Worm (Caenorhabditis elegans) whole organism, midembryonic: ENCODE measurements around the gene AH9.6.

Experiments used
- T22C8.4 ChIP-seq: fragments of 200-800 bp; sonication (Bioruptor generic); IDR thresholded peaks from 2 replicates; pipeline ENCODE4 v1.3.6; 2022; ENCODE audit warnings: missing genetic modification characterization, missing compliant biosample characterization
- cog-1 ChIP-seq: sonication (generic microtip); optimal IDR thresholded peaks from 2 replicates; lab custom pipeline; 2016; ENCODE audit warnings: missing genetic modification characterization, missing compliant biosample characterization
- flt-1 ChIP-seq: fragments of 200-800 bp; sonication (Bioruptor generic); IDR thresholded peaks from 2 replicates; pipeline ENCODE4 v1.3.6; 2022; ENCODE audit warnings: missing genetic modification characterization, missing compliant biosample characterization
- klf-2 ChIP-seq: fragments of 200-800 bp; sonication (Bioruptor generic); conservative IDR thresholded peaks from 2 replicates; pipeline ENCODE4 v1.3.6; 2022; ENCODE audit warnings: missing genetic modification reagents, missing genetic modification characterization, missing compliant biosample characterization
- med-1 ChIP-seq: sonication (generic microtip); optimal IDR thresholded peaks from 2 replicates; lab custom pipeline; 2017; ENCODE audit warnings: missing genetic modification characterization, mild to moderate bottlenecking, missing compliant biosample characterization, antibody characterized with exemption, missing genetic modification reagents; ENCODE audit not compliant: insufficient read depth
- ref-1 ChIP-seq: fragments of 200-800 bp; sonication (Bioruptor generic); conservative IDR thresholded peaks from 2 replicates; pipeline ENCODE4 v1.3.6; 2022; ENCODE audit warnings: missing genetic modification reagents, missing genetic modification characterization, missing compliant biosample characterization
- tab-1 ChIP-seq: fragments of 200-800 bp; sonication (Bioruptor generic); IDR thresholded peaks from 2 replicates; pipeline ENCODE4 v1.3.6; 2022; ENCODE audit warnings: missing genetic modification characterization, missing compliant biosample characterization
- ztf-23 ChIP-seq: fragments of 200-800 bp; sonication (Bioruptor generic); IDR thresholded peaks from 2 replicates; pipeline ENCODE4 v1.3.6; 2022; ENCODE audit warnings: missing genetic modification reagents, missing genetic modification characterization, missing compliant biosample characterization
- ztf-29 ChIP-seq: fragments of 200-800 bp; sonication (Bioruptor generic); IDR thresholded peaks from 2 replicates; pipeline ENCODE4 v1.3.6; 2022; ENCODE audit warnings: missing genetic modification reagents, missing genetic modification characterization, missing compliant biosample characterization

AH9.6 gene

DNA sequence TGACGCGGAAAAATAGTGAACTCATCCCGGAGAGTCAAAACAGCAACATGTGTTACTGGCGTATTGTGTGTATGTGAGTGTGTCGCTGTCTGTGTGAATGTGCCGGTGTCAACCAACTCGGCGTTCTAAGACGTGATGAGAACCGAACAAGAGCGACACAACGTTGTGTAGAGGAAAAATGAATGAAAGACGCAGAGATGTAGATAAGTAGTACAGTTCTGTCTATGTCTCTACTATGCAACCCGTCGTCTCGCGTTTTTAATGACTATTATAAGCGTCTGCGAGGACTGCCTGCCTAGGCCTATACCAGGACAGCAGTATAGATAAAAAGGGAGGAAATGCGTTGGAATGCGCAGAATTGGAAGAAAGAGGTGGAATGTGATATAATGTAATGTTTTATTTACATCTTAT lies 20.0 kb upstream of the AH9.6 start:
- TF ChIP-seq cog-1 (tag; lab: Kevin White, UChicago) (peak; percentile 64), tab-1 (GFP tag; lab: Robert Waterston, UW) (no peak)

DNA sequence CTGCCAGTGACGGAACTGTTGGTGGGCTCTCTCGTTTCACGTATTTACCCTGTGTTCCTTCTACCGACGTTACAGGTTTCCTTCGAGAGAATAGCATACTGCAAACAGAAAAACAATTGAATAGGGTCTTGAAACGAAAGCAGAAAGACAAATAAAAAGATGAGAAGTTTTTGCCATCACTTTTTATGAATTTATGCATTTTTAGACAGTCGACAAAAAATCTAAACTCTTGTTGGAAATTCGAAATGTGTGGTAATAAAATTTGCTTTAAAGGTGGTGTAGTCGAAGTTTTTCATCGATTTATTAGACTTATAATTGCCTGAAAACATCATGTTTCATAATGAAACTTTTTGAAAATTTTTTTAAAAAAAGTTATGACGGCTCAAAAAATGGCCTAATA lies 19.2 kb upstream of the AH9.6 start, which contains the start of gene sav-1:
Gene sav-1 (minus strand): TSS at position 101 of the 400 bp plus-strand sequence.
- TF ChIP-seq med-1 (GFP tag; lab: Kevin White, UChicago) (no peak), cog-1 (tag; lab: Kevin White, UChicago) (no peak), tab-1 (GFP tag; lab: Robert Waterston, UW) (no peak), klf-2 (GFP tag; lab: Robert Waterston, UW) (no peak), ref-1 (GFP tag; lab: Robert Waterston, UW) (no peak), ztf-23 (GFP tag; lab: Robert Waterston, UW) (no peak), T22C8.4 (GFP tag; lab: Robert Waterston, UW) (no peak), ztf-29 (GFP tag; lab: Robert Waterston, UW) (no peak), flt-1 (GFP tag; lab: Robert Waterston, UW) (no peak)

ce11 chrX:2276000-2276399 lies 8.1 kb upstream of the AH9.6 start:
- TF ChIP-seq ztf-29 (GFP tag; lab: Robert Waterston, UW) (no peak), ztf-23 (GFP tag; lab: Robert Waterston, UW) (no peak), klf-2 (GFP tag; lab: Robert Waterston, UW) (no peak), tab-1 (GFP tag; lab: Robert Waterston, UW) (no peak), cog-1 (tag; lab: Kevin White, UChicago) (no peak), flt-1 (GFP tag; lab: Robert Waterston, UW) (no peak), med-1 (GFP tag; lab: Kevin White, UChicago) (no peak), T22C8.4 (GFP tag; lab: Robert Waterston, UW) (no peak), ref-1 (GFP tag; lab: Robert Waterston, UW) (no peak)

DNA sequence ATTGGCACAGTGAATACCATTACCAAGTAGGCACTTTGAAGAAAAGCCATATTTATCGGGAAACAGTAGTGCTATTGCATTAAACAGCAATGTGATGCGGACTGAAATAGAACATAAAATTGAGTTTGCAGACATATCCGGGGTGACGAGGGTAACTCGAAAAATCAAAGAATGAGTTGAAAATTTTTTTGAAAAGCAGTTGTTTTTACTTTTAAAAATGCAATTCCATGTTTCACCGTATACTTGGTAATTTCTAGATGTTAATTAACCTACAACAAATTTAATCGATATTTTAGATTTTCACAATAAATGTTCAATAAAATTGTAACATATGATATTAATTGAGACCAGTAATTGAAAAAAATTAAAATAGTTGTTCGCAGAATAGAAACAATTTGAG lies 6.3 kb upstream of the AH9.6 start, which contains the start of gene AH9.4:
Gene AH9.4 (minus strand): TSS at position 101 of the 400 bp plus-strand sequence.
- TF ChIP-seq ztf-29 (GFP tag; lab: Robert Waterston, UW) (no peak), med-1 (GFP tag; lab: Kevin White, UChicago) (no peak), T22C8.4 (GFP tag; lab: Robert Waterston, UW) (no peak), tab-1 (GFP tag; lab: Robert Waterston, UW) (no peak), cog-1 (tag; lab: Kevin White, UChicago) (no peak), ref-1 (GFP tag; lab: Robert Waterston, UW) (no peak), flt-1 (GFP tag; lab: Robert Waterston, UW) (no peak), ztf-23 (GFP tag; lab: Robert Waterston, UW) (no peak), klf-2 (GFP tag; lab: Robert Waterston, UW) (no peak)

DNA sequence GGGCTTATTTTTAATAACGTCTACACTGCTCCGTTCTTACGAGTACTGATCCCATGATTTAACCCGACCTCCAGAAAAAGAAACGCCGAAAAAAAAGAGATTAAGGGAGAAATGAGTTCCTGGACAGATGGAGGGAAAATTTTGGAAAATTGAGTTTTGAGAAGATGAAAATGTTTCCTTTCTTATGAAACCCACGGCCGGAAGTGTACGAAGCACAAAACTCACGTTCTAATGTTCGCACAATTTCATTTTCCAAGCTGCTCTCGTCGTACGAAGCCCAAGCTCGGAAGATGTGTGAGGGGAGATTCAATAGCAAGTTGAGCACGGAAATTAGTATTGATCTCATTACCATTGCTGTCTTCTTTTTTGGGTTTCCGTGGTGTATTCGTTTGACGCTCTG lies 3.5 kb upstream of the AH9.6 start:
- no peak for TF ChIP-seq flt-1 (GFP tag; lab: Robert Waterston, UW)
- no peak for TF ChIP-seq med-1 (GFP tag; lab: Kevin White, UChicago)
- TF ChIP-seq ref-1 (GFP tag; lab: Robert Waterston, UW): no peak

DNA sequence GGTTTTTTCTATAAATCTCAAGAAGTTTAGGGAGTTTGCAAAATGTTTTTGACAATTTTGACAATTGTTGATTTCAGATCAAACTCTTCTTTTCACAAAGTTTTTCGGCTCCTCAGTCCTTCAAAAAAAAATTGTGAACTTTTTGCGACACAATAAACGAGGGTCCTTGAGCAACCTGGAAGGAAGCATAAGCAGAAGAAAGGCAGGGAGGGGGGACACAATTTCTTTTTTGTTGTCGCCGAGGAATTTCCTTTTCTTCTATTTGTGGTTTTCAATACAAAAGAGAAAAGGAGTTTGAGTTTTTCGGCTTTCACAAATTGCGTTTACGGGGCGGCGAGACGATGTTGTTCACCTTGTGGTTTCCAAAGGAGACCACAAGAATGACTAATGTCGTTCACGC lies 1.2 kb downstream of the AH9.6 start:
- no peak for TF ChIP-seq med-1 (GFP tag; lab: Kevin White, UChicago)
- TF ChIP-seq ztf-29 (GFP tag; lab: Robert Waterston, UW): no peak
- no peak for TF ChIP-seq ref-1 (GFP tag; lab: Robert Waterston, UW)

- no peak for TF ChIP-seq tab-1 (GFP tag; lab: Robert Waterston, UW)
- TF ChIP-seq ztf-23 (GFP tag; lab: Robert Waterston, UW): no peak
- TF ChIP-seq ztf-29 (GFP tag; lab: Robert Waterston, UW): no peak
- no peak for TF ChIP-seq cog-1 (tag; lab: Kevin White, UChicago)
- no peak for TF ChIP-seq flt-1 (GFP tag; lab: Robert Waterston, UW)
- TF ChIP-seq T22C8.4 (GFP tag; lab: Robert Waterston, UW): no peak
- TF ChIP-seq klf-2 (GFP tag; lab: Robert Waterston, UW): no peak
Observed at ce11 chrX:2266366-2266765, 1.6 kb downstream of the AH9.6 start.

ce11 chrX:2265069-2265468 lies 2.9 kb downstream of the AH9.6 start:
- no peak for TF ChIP-seq T22C8.4 (GFP tag; lab: Robert Waterston, UW)
- no peak for TF ChIP-seq tab-1 (GFP tag; lab: Robert Waterston, UW)
- no peak for TF ChIP-seq ref-1 (GFP tag; lab: Robert Waterston, UW)
- TF ChIP-seq ztf-29 (GFP tag; lab: Robert Waterston, UW): no peak
- TF ChIP-seq flt-1 (GFP tag; lab: Robert Waterston, UW): no peak
- TF ChIP-seq klf-2 (GFP tag; lab: Robert Waterston, UW): no peak
- TF ChIP-seq cog-1 (tag; lab: Kevin White, UChicago): no peak
- TF ChIP-seq med-1 (GFP tag; lab: Kevin White, UChicago): no peak
- TF ChIP-seq ztf-23 (GFP tag; lab: Robert Waterston, UW): no peak

- no peak for TF ChIP-seq ztf-23 (GFP tag; lab: Robert Waterston, UW)
- TF ChIP-seq tab-1 (GFP tag; lab: Robert Waterston, UW): no peak
- no peak for TF ChIP-seq T22C8.4 (GFP tag; lab: Robert Waterston, UW)
- TF ChIP-seq med-1 (GFP tag; lab: Kevin White, UChicago): no peak
- no peak for TF ChIP-seq ztf-29 (GFP tag; lab: Robert Waterston, UW)
- no peak for TF ChIP-seq klf-2 (GFP tag; lab: Robert Waterston, UW)
- TF ChIP-seq cog-1 (tag; lab: Kevin White, UChicago): no peak
- no peak for TF ChIP-seq ref-1 (GFP tag; lab: Robert Waterston, UW)
- no peak for TF ChIP-seq flt-1 (GFP tag; lab: Robert Waterston, UW)
Observed at ce11 chrX:2262420-2262819, 5.5 kb downstream of the AH9.6 start.
